Worm (Caenorhabditis elegans): ENCODE measurements around the gene Y51H4A.937.
"Not testable (repeated sequence)": the region's sequence is repeated elsewhere in the genome, so short reads cannot be mapped to it uniquely, and the experiment has no call there.

Gene Y51H4A.937

DNA sequence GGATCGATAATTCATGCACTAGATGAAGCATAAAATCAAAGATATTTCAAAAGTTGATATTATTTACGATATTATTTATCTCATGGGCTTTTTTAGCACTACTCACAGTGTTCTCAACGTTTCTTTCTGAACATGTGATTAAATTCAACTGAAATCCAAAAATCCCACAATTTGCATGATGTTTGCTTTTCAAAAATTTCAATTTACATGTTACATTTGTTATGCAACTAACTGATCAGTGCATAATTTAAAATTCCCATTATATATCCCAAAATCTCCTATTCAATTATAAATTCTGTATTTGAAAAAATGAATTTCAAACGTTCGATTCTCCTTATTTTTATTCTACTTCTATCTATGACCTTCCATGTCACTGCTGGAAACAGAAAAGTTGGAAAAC lies at the start of gene Y51H4A.937:
TSS of gene Y51H4A.937 (plus strand) at position 301 of the 400 bp plus-strand sequence.
- TF ChIP-seq klf-2 (GFP tag; conservative IDR thresholded peaks at IDR 0.05): no peak
- no peak for TF ChIP-seq ztf-29 (GFP tag; IDR thresholded peaks at IDR 0.05)
- no peak for TF ChIP-seq flt-1 (GFP tag; IDR thresholded peaks at IDR 0.05)
- TF ChIP-seq ref-1 (GFP tag; conservative IDR thresholded peaks at IDR 0.05): no peak
- no peak for TF ChIP-seq ztf-23 (GFP tag; IDR thresholded peaks at IDR 0.05)
- no peak for TF ChIP-seq tab-1 (GFP tag; IDR thresholded peaks at IDR 0.05)
- TF ChIP-seq cog-1 (tag; optimal IDR thresholded peaks at IDR 0.05): no peak
- no peak for TF ChIP-seq med-1 (GFP tag; optimal IDR thresholded peaks at IDR 0.05; ENCODE audit: insufficient read depth)
- TF ChIP-seq T22C8.4 (GFP tag; IDR thresholded peaks at IDR 0.05): no peak

DNA sequence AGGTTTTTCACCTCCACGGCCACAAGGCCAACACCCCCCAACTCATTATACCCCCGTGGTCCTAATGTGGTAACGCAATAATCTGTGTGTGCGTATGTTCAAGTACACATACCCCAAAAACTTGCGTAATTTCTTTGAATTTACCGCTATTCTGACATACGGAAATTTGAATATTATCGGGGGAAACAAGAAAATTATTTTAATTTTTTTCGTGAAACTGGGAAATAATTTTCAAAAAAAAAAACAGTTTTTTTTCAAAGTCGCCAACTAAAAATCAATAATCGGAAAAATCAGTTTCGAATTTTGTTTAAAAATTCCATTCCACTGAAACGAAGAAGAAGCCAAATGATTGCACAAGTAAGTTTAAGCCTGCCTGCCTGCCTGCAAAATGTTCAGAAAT lies 47.6 kb upstream of the Y51H4A.937 start, which contains the start of gene Y51H4A.938:
TSS of gene Y51H4A.938 (plus strand) at position 301 of the 400 bp plus-strand sequence.
- TF ChIP-seq ztf-23 (GFP tag; IDR thresholded peaks at IDR 0.05); T22C8.4 (GFP tag; IDR thresholded peaks at IDR 0.05); med-1 (GFP tag; optimal IDR thresholded peaks at IDR 0.05; ENCODE audit: insufficient read depth): not testable (repeated sequence)

DNA sequence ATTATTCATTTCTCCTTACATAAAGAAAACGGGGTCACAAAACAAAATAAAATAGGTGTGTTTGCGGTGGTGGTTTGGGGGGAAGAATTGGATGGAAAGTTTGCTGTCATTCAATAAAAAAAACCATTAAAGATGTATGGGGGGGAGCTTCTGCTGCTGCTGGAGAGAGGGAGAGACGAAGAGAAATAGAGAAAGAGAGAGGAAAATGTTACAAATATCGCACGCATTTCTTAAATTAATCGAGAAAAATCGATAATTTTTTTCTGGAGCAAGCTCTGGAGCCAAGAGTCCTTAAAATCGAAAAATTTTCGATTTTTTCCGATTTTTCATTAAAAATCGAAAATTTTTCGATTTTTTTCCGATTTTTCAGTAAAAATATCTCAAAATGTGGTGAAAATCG lies 45.7 kb upstream of the Y51H4A.937 start:
- TF ChIP-seq ztf-23 (GFP tag; IDR thresholded peaks at IDR 0.05): no peak
- TF ChIP-seq med-1 (GFP tag; optimal IDR thresholded peaks at IDR 0.05; ENCODE audit: insufficient read depth): no peak
- no peak for TF ChIP-seq flt-1 (GFP tag; IDR thresholded peaks at IDR 0.05)
- TF ChIP-seq T22C8.4 (GFP tag; IDR thresholded peaks at IDR 0.05): peak; percentile 51; the same call in 1 of the 2 replicates

DNA sequence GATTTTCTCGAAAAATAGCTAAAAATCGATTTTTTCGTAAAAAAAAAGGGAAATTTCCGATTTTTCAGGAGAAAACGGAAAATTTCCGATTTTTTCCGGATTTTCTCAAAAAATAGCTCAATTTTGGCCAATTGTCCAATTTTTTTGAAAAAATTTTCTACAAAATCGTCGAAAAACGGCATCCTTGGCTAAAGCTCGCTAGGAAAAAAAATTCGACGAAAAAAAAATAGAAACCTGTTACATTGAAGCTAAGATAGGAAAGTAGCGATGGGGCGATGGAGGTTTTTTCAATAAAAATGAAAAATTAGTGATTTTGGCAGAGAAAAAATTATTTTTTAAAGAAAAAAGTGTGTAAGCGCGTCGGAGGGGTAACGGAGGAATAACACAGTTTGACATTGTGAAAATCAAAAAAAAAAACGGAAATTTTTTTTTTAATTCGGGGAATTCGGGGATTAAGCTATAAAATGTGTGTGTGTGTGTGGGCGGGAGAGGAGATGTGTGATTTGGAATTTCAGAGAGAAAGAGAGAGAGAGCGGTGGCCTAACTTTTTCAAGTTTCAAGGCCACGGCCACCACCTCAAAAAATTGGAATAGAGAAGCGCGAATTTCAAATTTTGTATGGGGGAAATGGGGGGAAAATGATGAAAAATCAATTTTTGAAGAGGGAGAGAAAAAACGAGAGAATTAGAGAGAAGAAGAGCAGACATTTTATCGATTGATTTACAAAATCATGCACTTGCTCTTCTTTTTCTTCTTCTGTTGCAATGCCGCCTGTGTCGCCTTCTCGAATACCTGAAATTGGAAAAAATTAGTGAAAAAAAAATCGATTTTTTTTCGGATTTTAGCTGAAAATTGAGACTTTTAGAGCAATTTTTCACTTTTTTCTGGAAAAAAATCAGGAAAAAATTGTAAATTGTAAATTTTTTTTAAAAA lies 44.9 kb upstream of the Y51H4A.937 start:
- no peak for TF ChIP-seq tab-1 (GFP tag; IDR thresholded peaks at IDR 0.05)
- TF ChIP-seq T22C8.4 (GFP tag; IDR thresholded peaks at IDR 0.05): 0 out of 2 replicates have a peak, but pooled peaks have one; percentile 50
- no peak for TF ChIP-seq ztf-29 (GFP tag; IDR thresholded peaks at IDR 0.05)
- no peak for TF ChIP-seq flt-1 (GFP tag; IDR thresholded peaks at IDR 0.05)
- TF ChIP-seq ref-1 (GFP tag; conservative IDR thresholded peaks at IDR 0.05): no peak

DNA sequence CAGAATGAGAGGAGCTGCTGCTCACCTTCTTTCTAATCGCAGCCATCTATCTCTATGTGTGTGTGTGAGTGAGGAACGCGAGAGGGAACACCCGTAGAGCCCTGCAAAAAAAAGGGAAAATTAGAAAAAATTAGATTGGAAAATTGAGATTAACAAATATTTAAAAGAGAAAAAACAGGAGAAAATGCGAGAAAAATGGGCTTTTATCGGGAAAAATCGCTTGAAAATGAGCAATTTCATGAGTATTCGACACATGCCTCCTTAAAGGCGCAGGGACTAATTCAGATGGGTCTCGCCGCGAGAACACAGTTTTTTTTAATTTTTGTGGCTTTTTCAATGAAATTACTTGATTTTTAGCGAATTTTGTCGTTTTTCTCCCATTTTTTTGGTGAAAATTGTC lies 39.6 kb upstream of the Y51H4A.937 start, which contains the start of gene rho-1:
TSS of gene rho-1 (minus strand) at position 101 of the 400 bp plus-strand sequence.
- no peak for TF ChIP-seq ztf-29 (GFP tag; IDR thresholded peaks at IDR 0.05)
- no peak for TF ChIP-seq med-1 (GFP tag; optimal IDR thresholded peaks at IDR 0.05; ENCODE audit: insufficient read depth)
- TF ChIP-seq flt-1 (GFP tag; IDR thresholded peaks at IDR 0.05): no peak
- no peak for TF ChIP-seq ref-1 (GFP tag; conservative IDR thresholded peaks at IDR 0.05)
- no peak for TF ChIP-seq tab-1 (GFP tag; IDR thresholded peaks at IDR 0.05)
- TF ChIP-seq T22C8.4 (GFP tag; IDR thresholded peaks at IDR 0.05): no peak
- TF ChIP-seq klf-2 (GFP tag; conservative IDR thresholded peaks at IDR 0.05): no peak
- no peak for TF ChIP-seq ztf-23 (GFP tag; IDR thresholded peaks at IDR 0.05)
- no peak for TF ChIP-seq cog-1 (tag; optimal IDR thresholded peaks at IDR 0.05)

DNA sequence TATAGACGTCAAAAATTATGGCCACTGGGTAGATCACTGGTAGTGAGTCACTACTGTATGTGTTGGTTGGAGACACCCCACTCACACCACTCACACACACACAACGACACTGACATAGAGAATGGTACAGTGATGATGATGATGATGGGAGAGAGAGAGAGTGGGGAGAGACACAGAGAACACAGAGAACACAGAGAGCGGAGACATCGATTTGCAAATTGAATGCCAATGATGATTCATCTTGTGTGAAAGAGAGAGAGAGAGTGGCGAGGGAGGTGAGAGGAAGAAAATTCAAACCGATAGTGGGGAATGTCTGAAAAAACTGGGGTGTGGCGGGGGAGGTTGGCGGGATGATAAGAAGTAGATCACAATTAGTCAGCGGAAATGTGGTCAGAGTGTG lies 38.5 kb upstream of the Y51H4A.937 start:
- TF ChIP-seq ztf-29 (GFP tag; IDR thresholded peaks at IDR 0.05) (no peak), tab-1 (GFP tag; IDR thresholded peaks at IDR 0.05) (0 out of 2 replicates have a peak, but pooled peaks have one; percentile 23), med-1 (GFP tag; optimal IDR thresholded peaks at IDR 0.05; ENCODE audit: insufficient read depth) (no peak), T22C8.4 (GFP tag; IDR thresholded peaks at IDR 0.05) (0 out of 2 replicates have a peak, but pooled peaks have one; percentile 17)

DNA sequence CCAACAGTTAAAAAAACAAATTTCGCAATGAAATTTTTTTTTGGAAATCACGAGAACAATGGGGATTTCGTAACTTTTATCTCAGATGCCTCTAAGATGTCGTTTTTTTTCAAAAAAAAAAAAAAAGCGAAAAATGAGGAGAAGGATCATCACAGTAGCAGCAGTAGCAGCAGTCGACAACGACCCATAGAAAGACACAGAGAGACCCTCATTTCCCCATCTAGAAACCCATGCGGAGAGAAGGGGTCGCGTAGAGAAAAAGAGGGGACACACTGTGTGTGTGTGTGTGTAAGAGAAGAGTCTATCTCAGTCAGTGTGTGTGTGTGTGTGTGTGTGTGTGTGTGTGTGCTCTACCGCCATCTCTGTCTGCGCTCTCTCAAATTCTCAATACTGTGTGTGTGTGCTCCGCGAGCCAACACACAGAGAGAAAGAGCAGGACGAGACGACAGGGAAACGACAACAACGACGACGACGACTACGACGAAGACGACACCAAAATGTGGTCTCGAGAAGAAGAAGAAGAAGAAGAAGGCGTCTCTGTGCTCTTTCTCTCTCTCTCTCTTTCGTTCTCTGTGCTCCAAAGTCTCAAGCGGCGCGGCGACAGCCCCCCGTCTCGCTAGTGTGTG lies 37.0 kb upstream of the Y51H4A.937 start:
- peak; percentile 71 for TF ChIP-seq flt-1 (GFP tag; IDR thresholded peaks at IDR 0.05)
- TF ChIP-seq ztf-23 (GFP tag; IDR thresholded peaks at IDR 0.05): 0 out of 2 replicates have a peak, but pooled peaks have one; percentile 73
- no peak for TF ChIP-seq klf-2 (GFP tag; conservative IDR thresholded peaks at IDR 0.05)
- TF ChIP-seq T22C8.4 (GFP tag; IDR thresholded peaks at IDR 0.05): 0 out of 2 replicates have a peak, but pooled peaks have one; percentile 16
- TF ChIP-seq cog-1 (tag; optimal IDR thresholded peaks at IDR 0.05): peak; percentile 67
- TF ChIP-seq ref-1 (GFP tag; conservative IDR thresholded peaks at IDR 0.05): no peak

DNA sequence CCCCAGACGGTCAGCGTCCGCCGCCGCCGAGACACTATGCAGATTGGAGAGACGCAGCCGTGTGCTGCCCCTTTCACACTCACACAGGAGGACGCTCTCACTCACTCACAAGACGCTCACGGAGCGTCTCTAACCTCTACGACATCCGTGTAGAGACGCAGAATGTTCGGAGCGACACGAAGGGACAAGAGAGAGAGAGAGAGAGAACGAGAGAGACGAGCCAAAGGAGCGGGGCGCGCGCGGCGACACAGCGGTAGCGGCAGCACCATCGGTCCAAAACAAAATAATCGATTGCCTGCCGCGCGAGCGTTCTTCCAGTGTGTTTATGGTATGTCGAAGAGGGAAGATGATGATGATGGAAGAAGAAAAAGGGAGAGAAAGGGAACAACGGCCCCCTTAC lies 36.1 kb upstream of the Y51H4A.937 start:
- TF ChIP-seq ref-1 (GFP tag; conservative IDR thresholded peaks at IDR 0.05): no peak
- peak; percentile 80; the same call in 1 of the 2 replicates for TF ChIP-seq flt-1 (GFP tag; IDR thresholded peaks at IDR 0.05)
- TF ChIP-seq med-1 (GFP tag; optimal IDR thresholded peaks at IDR 0.05; ENCODE audit: insufficient read depth): no peak
- peak; percentile 80 for TF ChIP-seq T22C8.4 (GFP tag; IDR thresholded peaks at IDR 0.05)
- no peak for TF ChIP-seq klf-2 (GFP tag; conservative IDR thresholded peaks at IDR 0.05)
- peak; percentile 87 for TF ChIP-seq cog-1 (tag; optimal IDR thresholded peaks at IDR 0.05)
- TF ChIP-seq ztf-29 (GFP tag; IDR thresholded peaks at IDR 0.05): no peak; the same call in 1 of the 2 replicates
- TF ChIP-seq ztf-23 (GFP tag; IDR thresholded peaks at IDR 0.05): no peak; the same call in 1 of the 2 replicates
- TF ChIP-seq tab-1 (GFP tag; IDR thresholded peaks at IDR 0.05): no peak

DNA sequence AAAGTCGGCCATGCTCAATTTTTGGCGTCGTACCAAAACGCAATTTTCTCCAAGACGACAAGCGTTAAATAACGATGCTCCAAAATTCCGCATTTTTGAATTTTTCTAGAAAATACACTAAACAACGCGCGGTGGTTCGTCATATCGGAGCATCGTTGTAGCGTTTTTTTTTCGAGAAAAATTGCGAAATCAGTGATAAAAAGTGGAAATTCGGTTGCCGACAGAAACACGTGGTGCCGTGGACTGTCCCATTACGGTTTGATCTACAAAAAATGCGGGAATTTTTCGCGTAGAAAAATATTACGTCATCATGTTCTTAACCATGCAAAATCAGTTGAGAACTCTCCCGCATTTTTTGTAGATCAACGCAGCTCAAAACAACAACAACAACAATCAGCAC lies 35.5 kb upstream of the Y51H4A.937 start:
- TF ChIP-seq cog-1 (tag; optimal IDR thresholded peaks at IDR 0.05): no peak
- TF ChIP-seq ztf-29 (GFP tag; IDR thresholded peaks at IDR 0.05): no peak
- TF ChIP-seq flt-1 (GFP tag; IDR thresholded peaks at IDR 0.05): no peak
- TF ChIP-seq tab-1 (GFP tag; IDR thresholded peaks at IDR 0.05): no peak
- no peak for TF ChIP-seq klf-2 (GFP tag; conservative IDR thresholded peaks at IDR 0.05)
- no peak for TF ChIP-seq T22C8.4 (GFP tag; IDR thresholded peaks at IDR 0.05)
- no peak for TF ChIP-seq ref-1 (GFP tag; conservative IDR thresholded peaks at IDR 0.05)
- no peak for TF ChIP-seq ztf-23 (GFP tag; IDR thresholded peaks at IDR 0.05)
- TF ChIP-seq med-1 (GFP tag; optimal IDR thresholded peaks at IDR 0.05; ENCODE audit: insufficient read depth): no peak

Measured in whole organism, midembryonic.